Fruit fly (Drosophila melanogaster): Measurements from ENCODE around the gene TotC.

TotC gene

dm6 chr3R:20828520-20829415, 44.0 kb upstream of the TotC start (continued):
- TF ChIP-seq CG31388 (GFP tag; optimal IDR thresholded peaks at IDR 0.05) (no peak), insv (GFP tag; optimal IDR thresholded peaks at IDR 0.05) (no peak), her (GFP tag; optimal IDR thresholded peaks at IDR 0.05) (no peak), crol (GFP tag; IDR thresholded peaks at IDR 0.05) (peak; percentile 70), gro (GFP tag; optimal IDR thresholded peaks at IDR 0.05) (peak; percentile 45), CG7987 (GFP tag; optimal IDR thresholded peaks at IDR 0.05) (peak; percentile 15), chm (GFP tag; IDR thresholded peaks at IDR 0.05) (peak; percentile 12; the same call in 1 of the 2 replicates), grn (GFP tag; optimal IDR thresholded peaks at IDR 0.05) (peak; percentile 83), CG1024 (GFP tag; IDR thresholded peaks at IDR 0.05) (no peak), ems (GFP tag; optimal IDR thresholded peaks at IDR 0.05) (no peak), row (GFP tag; IDR thresholded peaks at IDR 0.05) (peak; percentile 28), mam (GFP tag; optimal IDR thresholded peaks at IDR 0.05) (peak; percentile 24), Doc3 (GFP tag; IDR thresholded peaks at IDR 0.05; ENCODE audit: partially characterized antibody) (no peak), Rfx (GFP tag; IDR thresholded peaks at IDR 0.05) (peak; percentile 58), exex (tag; optimal IDR thresholded peaks at IDR 0.05) (peak; percentile 65), CG10366 (GFP tag; IDR thresholded peaks at IDR 0.05) (peak; percentile 33), cwo (GFP tag; optimal IDR thresholded peaks at IDR 0.05) (peak; percentile 47), CG34376 (GFP tag; optimal IDR thresholded peaks at IDR 0.05) (peak; percentile 83), HLH54F (GFP tag; optimal IDR thresholded peaks at IDR 0.05) (no peak), CG15696 (tag; optimal IDR thresholded peaks at IDR 0.05) (no peak), lov (optimal IDR thresholded peaks at IDR 0.05) (no peak), lov (GFP tag; IDR thresholded peaks at IDR 0.05) (0 out of 3 replicates have a peak, but pooled peaks have one; percentile 35), ewg (GFP tag; optimal IDR thresholded peaks at IDR 0.05) (peak; percentile 43), Nf-YA (GFP tag; IDR thresholded peaks at IDR 0.05) (no peak), NFAT (GFP tag; IDR thresholded peaks at IDR 0.05) (peak; percentile 60), CG7928 (GFP tag; optimal IDR thresholded peaks at IDR 0.05) (no peak), shn (GFP tag; optimal IDR thresholded peaks at IDR 0.05) (peak; percentile 17), CG11085 (GFP tag; IDR thresholded peaks at IDR 0.05) (no peak), tna (GFP tag; IDR thresholded peaks at IDR 0.05; ENCODE audit: partially characterized antibody) (0 out of 2 replicates have a peak, but pooled peaks have one; percentile 29), peb (GFP tag; IDR thresholded peaks at IDR 0.05) (no peak), btn (GFP tag; optimal IDR thresholded peaks at IDR 0.05) (no peak), MBD-R2 (GFP tag; IDR thresholded peaks at IDR 0.05) (peak; percentile 28; the same call in 1 of the 2 replicates), hkb (optimal IDR thresholded peaks at IDR 0.05) (no peak), hkb (GFP tag; IDR thresholded peaks at IDR 0.05) (no peak), ato (GFP tag; IDR thresholded peaks at IDR 0.05; ENCODE audit: partially characterized antibody) (no peak), nom (GFP tag; optimal IDR thresholded peaks at IDR 0.05) (peak; percentile 16), CG11398 (GFP tag; optimal IDR thresholded peaks at IDR 0.05) (no peak), Dll (GFP tag; IDR thresholded peaks at IDR 0.05; ENCODE audit: partially characterized antibody) (no peak), CG17912 (GFP tag; optimal IDR thresholded peaks at IDR 0.05) (no peak), Fer1 (GFP tag; optimal IDR thresholded peaks at IDR 0.05) (peak; percentile 6), bigmax (GFP tag; optimal IDR thresholded peaks at IDR 0.05) (peak; percentile 47), Ptx1 (GFP tag; IDR thresholded peaks at IDR 0.05) (no peak), pzg (GFP tag; optimal IDR thresholded peaks at IDR 0.05) (peak; percentile 4), fd64A (GFP tag; optimal IDR thresholded peaks at IDR 0.05) (no peak), CG13123 (GFP tag; optimal IDR thresholded peaks at IDR 0.05) (no peak), slbo (GFP tag; IDR thresholded peaks at IDR 0.05) (peak; percentile 43), zfh1 (GFP tag; IDR thresholded peaks at IDR 0.05) (peak; percentile 52; the same call in 2 of the 3 replicates), Dp (GFP tag; optimal IDR thresholded peaks at IDR 0.05) (no peak), Oaz (GFP tag; IDR thresholded peaks at IDR 0.05) (no peak), CG10543 (GFP tag; optimal IDR thresholded peaks at IDR 0.05) (peak; percentile 31)

All from whole organism, embryonic.